Fruit fly (Drosophila melanogaster) whole organism, embryonic: ENCODE data around the gene Hecw.

Experiments
- B-H1 ChIP-seq: fragments of 200-800 bp; sonication (Bioruptor generic); IDR thresholded peaks from 3 replicates; pipeline ENCODE4 v1.3.6; 2022; ENCODE audit warnings: missing biosample characterization, missing genetic modification characterization
- CG10209 ChIP-seq: fragments of 200-800 bp; sonication (Bioruptor generic); optimal IDR thresholded peaks from 3 replicates; lab custom pipeline; 2017; ENCODE audit warnings: missing biosample characterization, mild to moderate bottlenecking, missing genetic modification characterization, missing genetic modification reagents
- CG11504 ChIP-seq: fragments of 200-800 bp; sonication (Bioruptor generic); optimal IDR thresholded peaks from 3 replicates; lab custom pipeline; 2019; ENCODE audit warnings: missing biosample characterization, mild to moderate bottlenecking, missing genetic modification characterization, moderate library complexity
- CG13123 ChIP-seq: fragments of 200-800 bp; sonication (Bioruptor generic); optimal IDR thresholded peaks from 2 replicates; lab custom pipeline; 2016; ENCODE audit warnings: missing biosample characterization, missing genetic modification characterization
- CG13296 ChIP-seq: fragments of 200-800 bp; sonication (Bioruptor generic); optimal IDR thresholded peaks from 3 replicates; lab custom pipeline; 2018; ENCODE audit warnings: missing biosample characterization, mild to moderate bottlenecking, missing genetic modification characterization
- CG14667 ChIP-seq: fragments of 200-800 bp; sonication (Bioruptor generic); IDR thresholded peaks from 2 replicates; pipeline ENCODE4 v1.3.6; 2022; ENCODE audit warnings: missing biosample characterization, missing genetic modification characterization
- CG15011 ChIP-seq: fragments of 200-800 bp; sonication (Bioruptor generic); optimal IDR thresholded peaks from 3 replicates; lab custom pipeline; 2018; ENCODE audit warnings: missing biosample characterization, mild to moderate bottlenecking, missing genetic modification characterization
- CG15073 ChIP-seq: fragments of 200-800 bp; sonication (Bioruptor generic); optimal IDR thresholded peaks from 2 replicates; lab custom pipeline; 2016; ENCODE audit warnings: missing biosample characterization, missing genetic modification characterization
- CG15479 ChIP-seq: fragments of 200-800 bp; sonication (Bioruptor generic); optimal IDR thresholded peaks from 3 replicates; lab custom pipeline; 2019; ENCODE audit warnings: missing biosample characterization, mild to moderate bottlenecking, missing genetic modification characterization, moderate library complexity
- CG17361 ChIP-seq: fragments of 200-800 bp; sonication (Bioruptor generic); IDR thresholded peaks from 3 replicates; pipeline ENCODE4 v1.3.6; 2022; ENCODE audit warnings: missing biosample characterization, missing genetic modification characterization
- CG2129 ChIP-seq: fragments of 200-800 bp; sonication (Bioruptor generic); IDR thresholded peaks from 2 replicates; pipeline ENCODE4 v1.3.6; 2022; ENCODE audit warnings: missing biosample characterization, missing genetic modification characterization; ENCODE audit not compliant: partially characterized antibody
- CG2712 ChIP-seq: fragments of 200-800 bp; optimal IDR thresholded peaks from 3 replicates; lab custom pipeline; 2019; ENCODE audit warnings: missing biosample characterization, mild to moderate bottlenecking, missing genetic modification characterization, moderate library complexity
- CG3163 ChIP-seq: fragments of 200-800 bp; sonication (Bioruptor generic); optimal IDR thresholded peaks from 3 replicates; lab custom pipeline; 2016; ENCODE audit warnings: missing biosample characterization, missing genetic modification characterization
- CG4424 ChIP-seq: fragments of 200-800 bp; sonication (Bioruptor generic); optimal IDR thresholded peaks from 3 replicates; lab custom pipeline; 2016; ENCODE audit warnings: missing biosample characterization, missing genetic modification characterization
- CG4617 ChIP-seq: fragments of 200-800 bp; sonication (Bioruptor generic); optimal IDR thresholded peaks from 3 replicates; lab custom pipeline; 2016; ENCODE audit warnings: missing biosample characterization, missing genetic modification characterization, borderline replicate concordance
- CG4854 ChIP-seq: fragments of 200-800 bp; sonication (Bioruptor generic); optimal IDR thresholded peaks from 2 replicates; lab custom pipeline; 2016; ENCODE audit warnings: missing biosample characterization, missing genetic modification characterization, inconsistent platforms
- CG5180 ChIP-seq: fragments of 200-800 bp; sonication (Bioruptor generic); optimal IDR thresholded peaks from 3 replicates; lab custom pipeline; 2017; ENCODE audit warnings: missing biosample characterization, missing genetic modification characterization, mild to moderate bottlenecking, moderate library complexity, missing genetic modification reagents
- CG6272 ChIP-seq: fragments of 200-800 bp; sonication (Bioruptor generic); IDR thresholded peaks from 2 replicates; pipeline ENCODE4 v1.3.6; 2022; ENCODE audit warnings: missing biosample characterization, missing genetic modification characterization
- CG8924 ChIP-seq: fragments of 200-800 bp; optimal IDR thresholded peaks from 3 replicates; lab custom pipeline; 2019; ENCODE audit warnings: missing biosample characterization, mild to moderate bottlenecking, missing genetic modification characterization, moderate library complexity
- CG9817 ChIP-seq: fragments of 200-800 bp; sonication (Bioruptor generic); optimal IDR thresholded peaks from 2 replicates; lab custom pipeline; 2018; ENCODE audit warnings: missing biosample characterization, mild to moderate bottlenecking, missing genetic modification characterization, moderate library complexity
- CG9932 ChIP-seq: fragments of 200-800 bp; sonication (Bioruptor generic); IDR thresholded peaks from 2 replicates; pipeline ENCODE4 v1.3.6; 2022; ENCODE audit warnings: missing biosample characterization, missing genetic modification characterization
- Camta ChIP-seq: fragments of 200-800 bp; sonication (Bioruptor generic); optimal IDR thresholded peaks from 2 replicates; lab custom pipeline; 2016; ENCODE audit warnings: missing biosample characterization, missing genetic modification characterization
- D ChIP-seq, 2 experiments: fragments of 200-800 bp in 1 of 2; fragments of >200 bp in 1 of 2; sonication (Bioruptor generic) in 1 of 2; optimal IDR thresholded peaks; 2 replicates in 1 of 2; 3 replicates in 1 of 2; lab custom pipeline; 2017; ENCODE audit warnings: mild to moderate bottlenecking in 1 of 2, missing biosample characterization in 1 of 2, missing genetic modification characterization in 1 of 2, missing genetic modification reagents in 1 of 2
- Deaf1 ChIP-seq: fragments of 200-800 bp; optimal IDR thresholded peaks from 3 replicates; lab custom pipeline; 2019; ENCODE audit warnings: missing biosample characterization, mild to moderate bottlenecking, missing genetic modification characterization, moderate library complexity
- Dref ChIP-seq: fragments of 200-800 bp; sonication (Bioruptor generic); IDR thresholded peaks from 2 replicates; pipeline ENCODE4 v1.3.6; 2022; ENCODE audit warnings: missing biosample characterization, missing genetic modification characterization
- E2f1 ChIP-seq: fragments of 200-800 bp; sonication (Bioruptor generic); IDR thresholded peaks from 2 replicates; pipeline ENCODE4 v1.3.6; 2022; ENCODE audit warnings: missing biosample characterization, missing genetic modification characterization
- Fer3 ChIP-seq: fragments of 200-800 bp; sonication (Bioruptor generic); optimal IDR thresholded peaks from 2 replicates; lab custom pipeline; 2018; ENCODE audit warnings: missing biosample characterization, mild to moderate bottlenecking, missing genetic modification characterization, moderate library complexity
- HLH3B ChIP-seq: fragments of 200-800 bp; sonication (Bioruptor generic); IDR thresholded peaks from 2 replicates; pipeline ENCODE4 v1.3.6; 2022; ENCODE audit warnings: missing biosample characterization, missing genetic modification characterization
- HLH54F ChIP-seq: fragments of 200-800 bp; sonication (Bioruptor generic); optimal IDR thresholded peaks from 3 replicates; lab custom pipeline; 2016; ENCODE audit warnings: missing biosample characterization, missing genetic modification characterization
- Hr39 ChIP-seq: fragments of >200 bp; optimal IDR thresholded peaks from 2 replicates; lab custom pipeline; 2017
- Hsf ChIP-seq: fragments of 200-800 bp; sonication (Bioruptor generic); optimal IDR thresholded peaks from 3 replicates; lab custom pipeline; 2016; ENCODE audit warnings: missing biosample characterization, missing genetic modification characterization
- Lhr ChIP-seq: fragments of 200-800 bp; sonication (Bioruptor generic); optimal IDR thresholded peaks from 3 replicates; lab custom pipeline; 2017; ENCODE audit warnings: mild to moderate bottlenecking, missing biosample characterization, missing genetic modification reagents, missing genetic modification characterization
- Lim3 ChIP-seq: fragments of 200-800 bp; sonication (Bioruptor generic); IDR thresholded peaks from 2 replicates; pipeline ENCODE4 v1.3.6; 2022; ENCODE audit warnings: missing biosample characterization, missing genetic modification characterization
- NC2β ChIP-seq: fragments of 200-800 bp; sonication (Bioruptor generic); optimal IDR thresholded peaks from 2 replicates; lab custom pipeline; 2016; ENCODE audit warnings: missing biosample characterization, missing genetic modification characterization
- NK7.1 ChIP-seq: fragments of 200-800 bp; sonication (Bioruptor generic); optimal IDR thresholded peaks from 3 replicates; lab custom pipeline; 2016; ENCODE audit warnings: missing biosample characterization, missing genetic modification characterization
- Nf-YA ChIP-seq: fragments of 200-800 bp; sonication (Bioruptor generic); IDR thresholded peaks from 2 replicates; pipeline ENCODE4 v1.3.6; 2022; ENCODE audit warnings: missing biosample characterization, missing genetic modification characterization
- Pdp1 ChIP-seq, 2 experiments: fragments of 200-800 bp; sonication (Bioruptor generic); optimal IDR thresholded peaks; 3 replicates each; lab custom pipeline; 2016; ENCODE audit warnings: missing biosample characterization in 2 of 2, missing genetic modification characterization in 2 of 2, mild to moderate bottlenecking in 1 of 2, moderate library complexity in 1 of 2
- Rfx ChIP-seq: fragments of 200-800 bp; sonication (Bioruptor generic); IDR thresholded peaks from 2 replicates; pipeline ENCODE4 v1.3.6; 2022; ENCODE audit warnings: missing biosample characterization, missing genetic modification characterization
- YL-1 ChIP-seq: fragments of 200-800 bp; sonication (Bioruptor generic); optimal IDR thresholded peaks from 3 replicates; lab custom pipeline; 2017; ENCODE audit warnings: missing biosample characterization, mild to moderate bottlenecking, missing genetic modification characterization
- danr ChIP-seq: fragments of 200-800 bp; sonication (Bioruptor generic); IDR thresholded peaks from 2 replicates; pipeline ENCODE4 v1.3.6; 2022; ENCODE audit warnings: missing biosample characterization, missing genetic modification characterization
- dimm ChIP-seq: fragments of 200-800 bp; sonication (Bioruptor generic); IDR thresholded peaks from 2 replicates; pipeline ENCODE4 v1.3.6; 2022; ENCODE audit warnings: missing biosample characterization, missing genetic modification characterization
- en ChIP-seq: fragments of 200-800 bp; sonication (Bioruptor generic); optimal IDR thresholded peaks from 2 replicates; lab custom pipeline; 2016; ENCODE audit warnings: missing biosample characterization, missing genetic modification characterization
- exex ChIP-seq: fragments of 200-800 bp; sonication (Bioruptor generic); optimal IDR thresholded peaks from 4 replicates; lab custom pipeline; 2018; ENCODE audit warnings: missing biosample characterization, mild to moderate bottlenecking, missing genetic modification characterization, moderate library complexity
- eyg ChIP-seq: fragments of 200-800 bp; sonication (Bioruptor generic); optimal IDR thresholded peaks from 3 replicates; lab custom pipeline; 2016; ENCODE audit warnings: missing biosample characterization, missing genetic modification characterization
- fru ChIP-seq: fragments of >200 bp; optimal IDR thresholded peaks from 2 replicates; lab custom pipeline; 2017
- gt ChIP-seq: fragments of 200-800 bp; sonication (Bioruptor generic); IDR thresholded peaks from 2 replicates; pipeline ENCODE4 v1.3.6; 2022; ENCODE audit warnings: missing biosample characterization, missing genetic modification characterization
- ham ChIP-seq: fragments of 200-800 bp; sonication (Bioruptor generic); IDR thresholded peaks from 2 replicates; pipeline ENCODE4 v1.3.6; 2022; ENCODE audit warnings: missing biosample characterization, missing genetic modification characterization
- hkb ChIP-seq, 2 experiments: fragments of 200-800 bp in 1 of 2; fragments of >200 bp in 1 of 2; sonication (Bioruptor generic) in 1 of 2; IDR thresholded peaks in 1 of 2; optimal IDR thresholded peaks in 1 of 2; 2 replicates each; pipeline versions ENCODE4 v1.3.6 to Lab custom; 2017 to 2022; ENCODE audit warnings: missing biosample characterization in 1 of 2, missing genetic modification characterization in 1 of 2
- kni ChIP-seq: fragments of 200-800 bp; sonication (Bioruptor generic); optimal IDR thresholded peaks from 3 replicates; lab custom pipeline; 2017; ENCODE audit warnings: mild to moderate bottlenecking, missing biosample characterization, missing genetic modification reagents, missing genetic modification characterization
- sens ChIP-seq: fragments of 200-800 bp; sonication (Bioruptor generic); peaks from one replicate; lab custom pipeline; 2016; ENCODE audit warnings: missing biosample characterization, missing genetic modification characterization

The Hecw gene

dm6 chrX:9579918-9580521 lies 28.7 kb upstream of the Hecw start, which contains the start of gene LPCAT (continued):
- peak; percentile 59; the same call in 1 of the 2 replicates for TF ChIP-seq CG2129 (GFP tag; lab: Robert Waterston, UW)
- TF ChIP-seq Hsf (GFP tag; lab: Kevin White, UChicago) = peak; percentile 78
- no peak for TF ChIP-seq CG15011 (GFP tag; lab: Kevin White, UChicago)
- TF ChIP-seq Rfx (GFP tag; lab: Robert Waterston, UW) = peak; percentile 90
- TF ChIP-seq CG13296 = peak; percentile 58
- TF ChIP-seq CG10209 = peak; percentile 77
- no peak for TF ChIP-seq en (GFP tag; lab: Kevin White, UChicago)
- TF ChIP-seq dimm (GFP tag; lab: Robert Waterston, UW) = no peak
- TF ChIP-seq Hr39 (lab: Kevin White, UChicago) = no peak
- TF ChIP-seq Camta (GFP tag; lab: Kevin White, UChicago) = peak; percentile 85
- peak; percentile 37 for TF ChIP-seq CG3163
- no peak for TF ChIP-seq ham (GFP tag; lab: Robert Waterston, UW)
- TF ChIP-seq CG6272 (GFP tag; lab: Robert Waterston, UW) = peak; percentile 80
- no peak for TF ChIP-seq Deaf1
- peak; percentile 66 for TF ChIP-seq danr (GFP tag; lab: Robert Waterston, UW)
- no peak for TF ChIP-seq CG15073 (GFP tag; lab: Kevin White, UChicago)
- TF ChIP-seq NC2β (GFP tag; lab: Kevin White, UChicago) = peak; percentile 29
- TF ChIP-seq CG9932 (GFP tag; lab: Robert Waterston, UW) = peak; percentile 93
- TF ChIP-seq CG13123 (GFP tag; lab: Kevin White, UChicago) = peak; percentile 58
- TF ChIP-seq B-H1 = peak; percentile 40; the same call in 2 of the 3 replicates
- TF ChIP-seq fru = no peak
- TF ChIP-seq sens = peak; percentile 94
- TF ChIP-seq CG17361 (GFP tag; lab: Robert Waterston, UW) = peak; percentile 63; the same call in 1 of the 3 replicates
- 0 out of 2 replicates have a peak, but pooled peaks have one; percentile 32 for TF ChIP-seq gt (GFP tag; lab: Robert Waterston, UW)
- TF ChIP-seq D (optimal IDR thresholded peaks at IDR 0.05; lab: Kevin White, UChicago) = no peak
- peak; percentile 47 for TF ChIP-seq D (GFP tag; optimal IDR thresholded peaks at IDR 0.05; lab: Kevin White, UChicago)
- TF ChIP-seq exex (tag; lab: Kevin White, UChicago) = peak; percentile 23
- no peak for TF ChIP-seq eyg (GFP tag; lab: Kevin White, UChicago)
- TF ChIP-seq Dref (GFP tag; lab: Robert Waterston, UW) = peak; percentile 53
- TF ChIP-seq Lhr (GFP tag; lab: Kevin White, UChicago) = peak; percentile 84
- TF ChIP-seq CG8924 (tag; lab: Kevin White, UChicago) = no peak
- TF ChIP-seq CG9817 (tag; lab: Kevin White, UChicago) = peak; percentile 70
- TF ChIP-seq CG4424 = peak; percentile 62
- TF ChIP-seq CG15479 (GFP tag; lab: Kevin White, UChicago) = peak; percentile 35
- no peak for TF ChIP-seq kni (GFP tag; lab: Kevin White, UChicago)
- peak; percentile 76 to 89 for TF ChIP-seq Pdp1 (GFP tag; optimal IDR thresholded peaks at IDR 0.05; lab: Kevin White, UChicago)
- TF ChIP-seq Fer3 (tag; lab: Kevin White, UChicago) = peak; percentile 77
- peak; percentile 11 for TF ChIP-seq CG5180 (GFP tag; lab: Kevin White, UChicago)
- TF ChIP-seq NK7.1 = no peak
- no peak for TF ChIP-seq Nf-YA (GFP tag; lab: Robert Waterston, UW)
- peak; percentile 78 for TF ChIP-seq E2f1 (GFP tag; lab: Robert Waterston, UW)
- peak; percentile 4 for TF ChIP-seq YL-1 (GFP tag; lab: Kevin White, UChicago)
- TF ChIP-seq Lim3 (GFP tag; lab: Robert Waterston, UW) = no peak
- peak; percentile 63; the same call in 1 of the 2 replicates for TF ChIP-seq HLH3B (GFP tag; lab: Robert Waterston, UW)
- peak; percentile 79 for TF ChIP-seq CG14667 (GFP tag; lab: Robert Waterston, UW)
- TF ChIP-seq HLH54F = peak; percentile 85
- TF ChIP-seq CG4617 (GFP tag; lab: Kevin White, UChicago) = peak; percentile 19
- TF ChIP-seq CG11504 (tag; lab: Kevin White, UChicago) = peak; percentile 79
- peak; percentile 52 for TF ChIP-seq CG4854 (GFP tag; lab: Kevin White, UChicago)
- peak; percentile 95 for TF ChIP-seq hkb (optimal IDR thresholded peaks at IDR 0.05; lab: Kevin White, UChicago)
- TF ChIP-seq hkb (GFP tag; IDR thresholded peaks at IDR 0.05; lab: Robert Waterston, UW) = peak; percentile 77
- peak; percentile 40 for TF ChIP-seq CG2712
